Fruit fly (Drosophila melanogaster) whole organism, adult: ENCODE results near the gene CG15914.

Experiments
- cnc ChIP-seq, 2 experiments: fragments of >200 bp; optimal IDR thresholded peaks; 2 replicates each; lab custom pipeline; 2017
- toe ChIP-seq: fragments of 200-800 bp; sonication (Bioruptor generic); optimal IDR thresholded peaks from 2 replicates; lab custom pipeline; 2016; ENCODE audit warnings: missing biosample characterization, missing genetic modification characterization

- TF ChIP-seq cnc (optimal IDR thresholded peaks at IDR 0.05; lab: Kevin White, UChicago) (no peak), toe (GFP tag; lab: Kevin White, UChicago) (no peak)
Observed at dm6 chrX:15893732-15894264, 40.6 kb downstream of the CG15914 start.
